Fruit fly (Drosophila melanogaster): ENCODE measurements around the gene CG6800.

dm6 chr3R:21825775-21826558 lies 50.0 kb downstream of the CG6800 start:
- TF ChIP-seq pan (optimal IDR thresholded peaks at IDR 0.05) (no peak), tai (GFP tag; optimal IDR thresholded peaks at IDR 0.05) (no peak), psq (GFP tag; optimal IDR thresholded peaks at IDR 0.05) (no peak), Jra (GFP tag; optimal IDR thresholded peaks at IDR 0.05) (no peak)

Measured in whole organism, wandering third instar larva.